Worm (Caenorhabditis elegans) whole organism, L4 larva: ENCODE data around the gene ZK829.1.

Experiments
- F10B5.3 ChIP-seq: sonication (generic microtip); optimal IDR thresholded peaks from 2 replicates; lab custom pipeline; 2016; ENCODE audit warnings: mild to moderate bottlenecking, missing genetic modification characterization, missing compliant biosample characterization
- F26F4.8 ChIP-seq: fragments of 200-800 bp; sonication (Bioruptor generic); conservative IDR thresholded peaks from 2 replicates; pipeline ENCODE4 v1.3.6; 2022; ENCODE audit warnings: missing genetic modification characterization, missing compliant biosample characterization
- F37D6.2 ChIP-seq: sonication (generic microtip); optimal IDR thresholded peaks from 2 replicates; lab custom pipeline; 2016; ENCODE audit warnings: mild to moderate bottlenecking, missing genetic modification characterization, missing compliant biosample characterization
- R02D3.7 ChIP-seq: fragments of 150-350 bp; sonication (generic microtip); optimal IDR thresholded peaks from 3 replicates; lab custom pipeline; 2014; ENCODE audit warnings: missing biosample characterization, missing genetic modification characterization
- Y5F2A.4 ChIP-seq: fragments of 200-800 bp; sonication (Bioruptor generic); optimal IDR thresholded peaks from 2 replicates; lab custom pipeline; 2018; ENCODE audit warnings: mild to moderate bottlenecking, missing genetic modification characterization, missing compliant biosample characterization
- Y75B8A.6 ChIP-seq: fragments of 200-800 bp; sonication (Bioruptor generic); IDR thresholded peaks from 2 replicates; pipeline ENCODE4 v1.3.6; 2022; ENCODE audit warnings: missing genetic modification reagents, missing genetic modification characterization, missing compliant biosample characterization
- aha-1 ChIP-seq: fragments of 150-350 bp; peaks from one replicate; lab custom pipeline; 2014; ENCODE audit warnings: missing biosample characterization, missing genetic modification characterization
- ceh-28 ChIP-seq: fragments of 150-350 bp; optimal IDR thresholded peaks from 2 replicates; lab custom pipeline; 2014; ENCODE audit warnings: missing biosample characterization, missing genetic modification reagents, missing genetic modification characterization
- ceh-44 ChIP-seq: fragments of 200-800 bp; sonication (Bioruptor generic); IDR thresholded peaks from 2 replicates; pipeline ENCODE4 v1.3.6; 2022; ENCODE audit warnings: missing genetic modification reagents, missing genetic modification characterization, missing compliant biosample characterization
- ceh-62 ChIP-seq: sonication (generic microtip); optimal IDR thresholded peaks from 2 replicates; lab custom pipeline; 2017; ENCODE audit warnings: missing biosample characterization, missing genetic modification characterization
- cey-2 ChIP-seq: sonication (generic microtip); optimal IDR thresholded peaks from 3 replicates; lab custom pipeline; 2017; ENCODE audit warnings: missing genetic modification characterization, mild to moderate bottlenecking, missing compliant biosample characterization, antibody characterized with exemption, borderline replicate concordance; ENCODE audit not compliant: insufficient read depth
- daf-16 ChIP-seq, 3 experiments: sonication (generic microtip); optimal IDR thresholded peaks; 2 replicates each; lab custom pipeline; 2016 to 2017; ENCODE audit warnings: missing genetic modification characterization in 3 of 3, missing genetic modification reagents in 3 of 3, mild to moderate bottlenecking in 2 of 3, missing compliant biosample characterization in 2 of 3, missing biosample characterization in 1 of 3, moderate library complexity in 1 of 3
- dmd-6 ChIP-seq: fragments of 200-800 bp; sonication (Bioruptor generic); IDR thresholded peaks from 2 replicates; pipeline ENCODE4 v1.3.6; 2022; ENCODE audit warnings: missing genetic modification reagents, missing genetic modification characterization, missing compliant biosample characterization
- dmd-9 ChIP-seq: fragments of 200-800 bp; sonication (Bioruptor generic); IDR thresholded peaks from 2 replicates; pipeline ENCODE4 v1.3.6; 2022; ENCODE audit warnings: missing genetic modification reagents, missing genetic modification characterization, missing compliant biosample characterization
- fkh-10 ChIP-seq: fragments of 150-350 bp; optimal IDR thresholded peaks from 2 replicates; lab custom pipeline; 2014; ENCODE audit warnings: missing biosample characterization, missing genetic modification reagents, missing genetic modification characterization
- hif-1 ChIP-seq, 2 experiments: sonication (generic microtip); optimal IDR thresholded peaks; 2 replicates each; lab custom pipeline; 2016 to 2017; ENCODE audit warnings: missing compliant biosample characterization in 2 of 2, missing genetic modification characterization in 2 of 2, missing genetic modification reagents in 2 of 2, missing genotype in 2 of 2, mild to moderate bottlenecking in 1 of 2
- hlh-11 ChIP-seq: fragments of 200-800 bp; sonication (Bioruptor generic); optimal IDR thresholded peaks from 2 replicates; lab custom pipeline; 2018; ENCODE audit warnings: mild to moderate bottlenecking, missing genetic modification characterization, missing compliant biosample characterization
- hlh-30 ChIP-seq: sonication (generic microtip); optimal IDR thresholded peaks from 2 replicates; lab custom pipeline; 2017; ENCODE audit warnings: antibody characterized with exemption, mild to moderate bottlenecking, missing genetic modification characterization, missing compliant biosample characterization; ENCODE audit not compliant: insufficient read depth
- jun-1 ChIP-seq: fragments of 150-350 bp; optimal IDR thresholded peaks from 2 replicates; lab custom pipeline; 2014; ENCODE audit warnings: missing biosample characterization, missing genetic modification reagents, missing genetic modification characterization
- lim-7 ChIP-seq: fragments of 200-800 bp; sonication (Bioruptor generic); IDR thresholded peaks from 2 replicates; pipeline ENCODE4 v1.3.6; 2022; ENCODE audit warnings: missing genetic modification characterization, missing compliant biosample characterization
- lin-13 ChIP-seq: fragments of 150-350 bp; optimal IDR thresholded peaks from 2 replicates; lab custom pipeline; 2014; ENCODE audit warnings: missing biosample characterization, missing genetic modification reagents, missing genetic modification characterization
- lin-29 ChIP-seq: fragments of 200-800 bp; sonication (Bioruptor generic); IDR thresholded peaks from 2 replicates; pipeline ENCODE4 v1.3.6; 2022; ENCODE audit warnings: missing genetic modification reagents, missing genetic modification characterization, missing compliant biosample characterization
- lin-38 ChIP-seq: fragments of 200-800 bp; sonication (Bioruptor generic); IDR thresholded peaks from 2 replicates; pipeline ENCODE4 v1.3.6; 2022; ENCODE audit warnings: missing genetic modification reagents, missing genetic modification characterization, missing compliant biosample characterization
- lsy-2 ChIP-seq, 2 experiments: fragments of 150-350 bp in 1 of 2; sonication (generic microtip) in 1 of 2; optimal IDR thresholded peaks; 2 replicates each; lab custom pipeline; 2014 to 2017; ENCODE audit warnings: missing biosample characterization in 2 of 2, missing genetic modification characterization in 2 of 2
- madf-5 ChIP-seq, 2 experiments: fragments of 200-800 bp; sonication (Bioruptor generic); IDR thresholded peaks; 2 replicates each; pipeline ENCODE4 v1.3.6; 2022; ENCODE audit warnings: missing compliant biosample characterization in 2 of 2, missing genetic modification characterization in 2 of 2
- mdl-1 ChIP-seq, 2 experiments: fragments of 150-350 bp in 1 of 2; sonication (generic microtip) in 1 of 2; optimal IDR thresholded peaks; 2 replicates each; lab custom pipeline; 2014 to 2017; ENCODE audit warnings: missing biosample characterization in 2 of 2, missing genetic modification characterization in 2 of 2
- mdt-29 ChIP-seq: fragments of 200-800 bp; sonication (Bioruptor generic); IDR thresholded peaks from 2 replicates; pipeline ENCODE4 v1.3.6; 2022; ENCODE audit warnings: missing genetic modification reagents, missing genetic modification characterization, missing compliant biosample characterization
- mep-1 ChIP-seq: fragments of 150-350 bp; sonication (generic microtip); optimal IDR thresholded peaks from 3 replicates; lab custom pipeline; 2014; ENCODE audit warnings: missing biosample characterization, missing genetic modification characterization
- mxl-3 ChIP-seq: fragments of 200-800 bp; sonication (Bioruptor generic); optimal IDR thresholded peaks from 2 replicates; lab custom pipeline; 2018; ENCODE audit warnings: mild to moderate bottlenecking, missing genetic modification characterization, missing compliant biosample characterization
- nhr-10 ChIP-seq: fragments of 150-350 bp; optimal IDR thresholded peaks from 2 replicates; lab custom pipeline; 2014; ENCODE audit warnings: missing biosample characterization, missing genetic modification characterization
- skn-1 ChIP-seq: fragments of 150-350 bp; optimal IDR thresholded peaks from 2 replicates; lab custom pipeline; 2014; ENCODE audit warnings: missing biosample characterization, missing genetic modification characterization
- snpc-1.2 ChIP-seq: fragments of 200-800 bp; sonication (Bioruptor generic); IDR thresholded peaks from 2 replicates; pipeline ENCODE4 v1.3.6; 2022; ENCODE audit warnings: missing genetic modification reagents, missing genetic modification characterization, missing compliant biosample characterization
- tra-1 ChIP-seq: fragments of 200-800 bp; sonication (Bioruptor generic); IDR thresholded peaks from 2 replicates; pipeline ENCODE4 v1.3.6; 2022; ENCODE audit warnings: missing genetic modification reagents, missing genetic modification characterization, missing compliant biosample characterization
- unc-130 ChIP-seq: sonication (generic microtip); optimal IDR thresholded peaks from 2 replicates; lab custom pipeline; 2016; ENCODE audit warnings: missing genetic modification reagents, missing genetic modification characterization, missing compliant biosample characterization
- unc-62 ChIP-seq, 3 experiments: fragments of 150-350 bp in 1 of 3; sonication (generic microtip); optimal IDR thresholded peaks in 2 of 3; peaks in 1 of 3; 1 replicate in 1 of 3; 2 replicates in 2 of 3; lab custom pipeline; 2014 to 2017; ENCODE audit warnings: missing biosample characterization in 3 of 3, missing genetic modification characterization in 3 of 3, missing genetic modification reagents in 3 of 3, missing genotype in 1 of 3
- zip-11 ChIP-seq: fragments of 200-800 bp; sonication (Bioruptor generic); IDR thresholded peaks from 2 replicates; pipeline ENCODE4 v1.3.6; 2022; ENCODE audit warnings: missing genetic modification characterization, missing compliant biosample characterization

The ZK829.1 gene

ce11 chrIV:11959573-11959972 lies 17.4 kb upstream of the ZK829.1 start, which contains the start of gene tgt-1 (continued):
- TF ChIP-seq R02D3.7 (tag; lab: Kevin White, UChicago) (no peak), Y75B8A.6 (no peak), dmd-9 (GFP tag; lab: Robert Waterston, UW) (no peak), F37D6.2 (tag; lab: Kevin White, UChicago) (no peak), fkh-10 (GFP tag; lab: Kevin White, UChicago) (no peak), lsy-2 (tag; optimal IDR thresholded peaks at IDR 0.05; lab: Kevin White, UChicago) (peak in 1 of 2 experiments; percentile 1), hlh-30 (tag; lab: Kevin White, UChicago) (no peak), skn-1 (tag; lab: Kevin White, UChicago) (no peak), lim-7 (no peak), mep-1 (tag; lab: Kevin White, UChicago) (no peak), lin-13 (no peak), ceh-62 (tag; lab: Kevin White, UChicago) (no peak), mdt-29 (GFP tag; lab: Robert Waterston, UW) (0 out of 2 replicates have a peak, but pooled peaks have one; percentile 38), lin-38 (GFP tag; lab: Robert Waterston, UW) (peak; percentile 43), ceh-28 (tag; lab: Kevin White, UChicago) (no peak), nhr-10 (tag; lab: Kevin White, UChicago) (no peak), ceh-44 (GFP tag; lab: Robert Waterston, UW) (no peak), daf-16 (GFP tag; optimal IDR thresholded peaks at IDR 0.05; lab: Kevin White, UChicago) (no peak), daf-16 (tag; optimal IDR thresholded peaks at IDR 0.05; lab: Kevin White, UChicago) (no peak), F10B5.3 (tag; lab: Kevin White, UChicago) (no peak), aha-1 (peak; percentile 36)
- TF ChIP-seq, all 104 proteins: peak for 6

ce11 chrIV:11957074-11957473 lies 14.9 kb upstream of the ZK829.1 start:
- TF ChIP-seq snpc-1.2 (no peak), daf-16 (GFP tag; optimal IDR thresholded peaks at IDR 0.05; lab: Kevin White, UChicago) (peak in 1 of 2 experiments; percentile 7), daf-16 (tag; optimal IDR thresholded peaks at IDR 0.05; lab: Kevin White, UChicago) (no peak), unc-62 (GFP tag; optimal IDR thresholded peaks at IDR 0.05 in 1 of 2; lab: Kevin White, UChicago) (peak in 1 of 2 experiments; percentile 22), unc-62 (tag; optimal IDR thresholded peaks at IDR 0.05; lab: Kevin White, UChicago) (no peak), tra-1 (GFP tag; lab: Robert Waterston, UW) (no peak), Y5F2A.4 (GFP tag; lab: Kevin White, UChicago) (no peak), lin-38 (GFP tag; lab: Robert Waterston, UW) (no peak), zip-11 (GFP tag; lab: Robert Waterston, UW) (no peak), dmd-6 (GFP tag; lab: Robert Waterston, UW) (peak; percentile 19; the same call in 1 of the 2 replicates), F26F4.8 (GFP tag; lab: Robert Waterston, UW) (no peak), F10B5.3 (tag; lab: Kevin White, UChicago) (no peak), mdl-1 (tag; optimal IDR thresholded peaks at IDR 0.05; lab: Kevin White, UChicago) (peak in 1 of 2 experiments; percentile 33), aha-1 (peak; percentile 94), lin-29 (GFP tag; lab: Robert Waterston, UW) (no peak), hlh-30 (tag; lab: Kevin White, UChicago) (peak; percentile 32), mxl-3 (GFP tag; lab: Kevin White, UChicago) (peak; percentile 66), jun-1 (no peak), hif-1 (tag; optimal IDR thresholded peaks at IDR 0.05; lab: Kevin White, UChicago) (no peak), lim-7 (0 out of 2 replicates have a peak, but pooled peaks have one; percentile 26), cey-2 (tag; lab: Kevin White, UChicago) (no peak), madf-5 (GFP tag; IDR thresholded peaks at IDR 0.05; lab: Robert Waterston, UW) (no peak), unc-130 (no peak), hlh-11 (tag; lab: Kevin White, UChicago) (peak; percentile 40)
